Worm (Caenorhabditis elegans) whole organism, L3 larva: ENCODE measurements around the gene nhr-127.

Experiments used
- R02D3.7 ChIP-seq: fragments of 150-350 bp; optimal IDR thresholded peaks from 2 replicates; lab custom pipeline; 2014; ENCODE audit warnings: missing biosample characterization, missing genetic modification characterization
- ZK546.5 ChIP-seq: sonication (generic microtip); optimal IDR thresholded peaks from 2 replicates; lab custom pipeline; 2017; ENCODE audit warnings: missing biosample characterization, missing genetic modification characterization
- aly-2 ChIP-seq: fragments of 150-350 bp; optimal IDR thresholded peaks from 2 replicates; lab custom pipeline; 2014; ENCODE audit warnings: missing biosample characterization, missing genetic modification characterization
- ama-1 ChIP-seq: fragments of 150-350 bp; optimal IDR thresholded peaks from 2 replicates; lab custom pipeline; 2018
- ceh-16 ChIP-seq: sonication (generic microtip); optimal IDR thresholded peaks from 2 replicates; lab custom pipeline; 2017; ENCODE audit warnings: missing biosample characterization, missing genetic modification characterization
- ceh-9 ChIP-seq: sonication (generic microtip); optimal IDR thresholded peaks from 2 replicates; lab custom pipeline; 2018; ENCODE audit warnings: missing biosample characterization, missing genetic modification characterization
- daf-12 ChIP-seq: fragments of 150-350 bp; optimal IDR thresholded peaks from 2 replicates; lab custom pipeline; 2014; ENCODE audit warnings: missing biosample characterization, missing genetic modification reagents, missing genetic modification characterization
- elt-1 ChIP-seq: fragments of 150-350 bp; optimal IDR thresholded peaks from 2 replicates; lab custom pipeline; 2014; ENCODE audit warnings: missing biosample characterization, missing genetic modification characterization
- elt-2 ChIP-seq: sonication (generic microtip); optimal IDR thresholded peaks from 2 replicates; lab custom pipeline; 2016; ENCODE audit warnings: missing genetic modification reagents, mild to moderate bottlenecking, missing genetic modification characterization, missing compliant biosample characterization
- elt-3 ChIP-seq, 3 experiments: fragments of 150-350 bp in 1 of 3; sonication (generic microtip) in 2 of 3; optimal IDR thresholded peaks; 2 replicates in 2 of 3; 4 replicates in 1 of 3; lab custom pipeline; 2014 to 2017; ENCODE audit warnings: missing biosample characterization in 3 of 3, missing genetic modification characterization in 3 of 3
- fkh-2 ChIP-seq: fragments of 150-350 bp; optimal IDR thresholded peaks from 2 replicates; lab custom pipeline; 2014; ENCODE audit warnings: missing biosample characterization, missing genetic modification reagents, missing genetic modification characterization
- fos-1 ChIP-seq: fragments of 150-350 bp; optimal IDR thresholded peaks from 2 replicates; lab custom pipeline; 2014; ENCODE audit warnings: missing biosample characterization, missing genetic modification characterization
- hmg-11 ChIP-seq: sonication (generic microtip); optimal IDR thresholded peaks from 2 replicates; lab custom pipeline; 2016; ENCODE audit warnings: missing genetic modification characterization, missing compliant biosample characterization
- jun-1 ChIP-seq: fragments of 150-350 bp; optimal IDR thresholded peaks from 2 replicates; lab custom pipeline; 2014; ENCODE audit warnings: missing biosample characterization, missing genetic modification reagents, missing genetic modification characterization
- lin-15B ChIP-seq: fragments of 150-350 bp; optimal IDR thresholded peaks from 2 replicates; lab custom pipeline; 2014; ENCODE audit warnings: missing biosample characterization, missing genetic modification characterization
- lin-39 ChIP-seq: fragments of 150-350 bp; optimal IDR thresholded peaks from 2 replicates; lab custom pipeline; 2018; ENCODE audit warnings: missing biosample characterization, missing genetic modification reagents, missing genetic modification characterization
- mdl-1 ChIP-seq: fragments of 150-350 bp; optimal IDR thresholded peaks from 2 replicates; lab custom pipeline; 2014; ENCODE audit warnings: missing biosample characterization, missing genetic modification characterization
- nfya-1 ChIP-seq: sonication (generic microtip); optimal IDR thresholded peaks from 2 replicates; lab custom pipeline; 2017; ENCODE audit warnings: missing genetic modification characterization, mild to moderate bottlenecking, missing compliant biosample characterization, antibody characterized with exemption, moderate library complexity; ENCODE audit not compliant: insufficient read depth
- nhr-11 ChIP-seq: fragments of 150-350 bp; optimal IDR thresholded peaks from 2 replicates; lab custom pipeline; 2014; ENCODE audit warnings: missing biosample characterization, missing genetic modification characterization
- nhr-23 ChIP-seq: fragments of 150-350 bp; optimal IDR thresholded peaks from 2 replicates; lab custom pipeline; 2014; ENCODE audit warnings: missing biosample characterization, missing genetic modification reagents, missing genetic modification characterization
- nhr-237 ChIP-seq: fragments of 150-350 bp; optimal IDR thresholded peaks from 2 replicates; lab custom pipeline; 2014; ENCODE audit warnings: missing biosample characterization, missing genetic modification characterization
- nhr-25 ChIP-seq: sonication (generic microtip); optimal IDR thresholded peaks from 2 replicates; lab custom pipeline; 2017; ENCODE audit warnings: missing biosample characterization, missing genetic modification characterization
- nhr-43 ChIP-seq: sonication (generic microtip); optimal IDR thresholded peaks from 2 replicates; lab custom pipeline; 2016; ENCODE audit warnings: mild to moderate bottlenecking, missing genetic modification characterization, missing compliant biosample characterization; ENCODE audit not compliant: poor library complexity, severe bottlenecking
- nhr-76 ChIP-seq: fragments of 150-350 bp; sonication (generic microtip); optimal IDR thresholded peaks from 5 replicates; lab custom pipeline; 2014; ENCODE audit warnings: missing biosample characterization, missing genetic modification characterization
- nhr-77 ChIP-seq: fragments of 150-350 bp; optimal IDR thresholded peaks from 2 replicates; lab custom pipeline; 2014; ENCODE audit warnings: missing biosample characterization, missing genetic modification characterization
- pha-4 ChIP-seq: fragments of 150-350 bp; optimal IDR thresholded peaks from 2 replicates; lab custom pipeline; 2014; ENCODE audit warnings: missing biosample characterization, missing genetic modification reagents, missing genetic modification characterization
- pqm-1 ChIP-seq: fragments of 150-350 bp; optimal IDR thresholded peaks from 2 replicates; lab custom pipeline; 2017; ENCODE audit warnings: missing biosample characterization, missing genetic modification characterization, inconsistent platforms
- snpc-4 ChIP-seq: fragments of 150-350 bp; optimal IDR thresholded peaks from 2 replicates; lab custom pipeline; 2014; ENCODE audit warnings: missing biosample characterization, missing genetic modification characterization
- unc-39 ChIP-seq: sonication (generic microtip); optimal IDR thresholded peaks from 4 replicates; lab custom pipeline; 2017; ENCODE audit warnings: missing biosample characterization, missing genetic modification characterization
- zag-1 ChIP-seq: fragments of 150-350 bp; optimal IDR thresholded peaks from 2 replicates; lab custom pipeline; 2014; ENCODE audit warnings: missing biosample characterization, missing genetic modification characterization
- ztf-11 ChIP-seq: fragments of 150-350 bp; optimal IDR thresholded peaks from 2 replicates; lab custom pipeline; 2014; ENCODE audit warnings: missing biosample characterization, missing genetic modification characterization
- ztf-4 ChIP-seq: fragments of 150-350 bp; optimal IDR thresholded peaks from 2 replicates; lab custom pipeline; 2014; ENCODE audit warnings: missing biosample characterization, missing genetic modification characterization

The nhr-127 gene

DNA sequence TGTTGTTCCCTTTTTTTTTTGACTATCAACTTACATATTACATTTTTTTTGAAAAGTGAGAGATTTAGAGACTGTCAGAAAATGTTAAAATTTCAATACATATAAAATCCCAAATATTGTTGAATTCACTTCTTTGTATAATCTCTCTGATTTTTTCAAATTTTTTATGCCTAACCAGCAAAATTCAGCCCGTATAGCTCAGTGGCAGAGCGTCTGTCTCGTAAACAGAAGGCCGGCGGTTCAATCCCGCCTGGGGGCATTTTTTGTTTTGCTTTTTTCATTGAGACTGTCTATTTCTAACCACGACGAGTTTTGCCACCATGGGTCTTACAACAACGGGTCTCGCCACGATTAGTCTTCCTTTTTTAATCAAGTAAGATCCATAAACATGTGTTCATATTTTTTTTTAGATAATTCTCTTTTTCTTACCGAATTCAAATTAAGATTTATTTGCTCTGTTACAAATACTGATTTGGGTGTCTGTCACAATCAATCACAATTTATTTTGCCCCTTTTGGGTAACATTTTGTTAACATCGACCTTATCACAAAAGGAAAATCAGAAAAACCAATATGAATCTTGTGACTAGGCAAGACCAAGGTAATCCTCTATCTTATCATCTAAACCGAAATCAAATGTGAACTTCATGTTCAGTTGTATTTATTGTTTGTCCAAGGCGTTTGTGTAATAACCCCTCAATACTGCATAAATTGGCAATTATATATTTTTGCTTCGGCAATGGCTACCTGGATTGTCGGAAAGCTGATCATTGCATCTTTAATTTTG lies 40.6 kb upstream of the nhr-127 start, which contains the start of gene glc-1:
glc-1 (plus strand) TSS at position 663 of the 786 bp plus-strand sequence.
- TF ChIP-seq nhr-23 (tag; lab: Kevin White, UChicago) (no peak), lin-15B (no peak), R02D3.7 (tag; lab: Kevin White, UChicago) (no peak), elt-2 (tag; lab: Kevin White, UChicago) (peak; percentile 40), pqm-1 (tag; lab: Kevin White, UChicago) (peak; percentile 10), ZK546.5 (tag; lab: Kevin White, UChicago) (no peak)

DNA sequence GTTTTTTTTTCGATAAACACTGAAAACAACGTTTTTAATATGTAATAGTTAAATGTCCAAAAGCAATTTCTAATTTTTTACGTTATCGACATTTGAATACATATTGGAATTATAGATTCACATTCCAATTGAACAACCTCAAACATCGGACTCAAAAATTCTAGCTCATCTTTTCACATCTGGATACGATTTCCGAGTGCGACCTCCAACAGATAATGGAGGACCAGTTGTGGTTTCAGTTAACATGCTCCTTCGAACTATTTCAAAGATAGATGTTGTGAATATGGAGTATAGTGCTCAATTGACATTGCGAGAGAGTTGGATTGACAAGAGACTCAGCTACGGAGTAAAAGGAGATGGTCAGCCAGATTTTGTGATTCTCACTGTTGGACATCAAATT lies 39.8 kb upstream of the nhr-127 start:
- TF ChIP-seq jun-1, result no peak
- TF ChIP-seq zag-1 (tag; lab: Kevin White, UChicago), result no peak
- TF ChIP-seq aly-2 (tag; lab: Kevin White, UChicago), result no peak
- no peak for TF ChIP-seq nhr-77 (tag; lab: Kevin White, UChicago)
- no peak for TF ChIP-seq snpc-4 (tag; lab: Kevin White, UChicago)
- TF ChIP-seq elt-3 (tag; optimal IDR thresholded peaks at IDR 0.05; lab: Kevin White, UChicago), result no peak
- TF ChIP-seq nhr-237, result no peak
- no peak for TF ChIP-seq elt-2 (tag; lab: Kevin White, UChicago)
- no peak for TF ChIP-seq fkh-2 (tag; lab: Kevin White, UChicago)
- TF ChIP-seq nhr-43 (tag; lab: Kevin White, UChicago), result no peak
- TF ChIP-seq ZK546.5 (tag; lab: Kevin White, UChicago), result no peak
- no peak for TF ChIP-seq ceh-9 (tag; lab: Kevin White, UChicago)
- TF ChIP-seq R02D3.7 (tag; lab: Kevin White, UChicago), result no peak
- TF ChIP-seq nhr-76 (tag; lab: Kevin White, UChicago), result no peak
- no peak for TF ChIP-seq ztf-11 (tag; lab: Kevin White, UChicago)
- TF ChIP-seq lin-39 (tag; lab: Kevin White, UChicago), result no peak
- no peak for TF ChIP-seq nhr-11
- no peak for TF ChIP-seq elt-1
- no peak for TF ChIP-seq nhr-25 (tag; lab: Kevin White, UChicago)

DNA sequence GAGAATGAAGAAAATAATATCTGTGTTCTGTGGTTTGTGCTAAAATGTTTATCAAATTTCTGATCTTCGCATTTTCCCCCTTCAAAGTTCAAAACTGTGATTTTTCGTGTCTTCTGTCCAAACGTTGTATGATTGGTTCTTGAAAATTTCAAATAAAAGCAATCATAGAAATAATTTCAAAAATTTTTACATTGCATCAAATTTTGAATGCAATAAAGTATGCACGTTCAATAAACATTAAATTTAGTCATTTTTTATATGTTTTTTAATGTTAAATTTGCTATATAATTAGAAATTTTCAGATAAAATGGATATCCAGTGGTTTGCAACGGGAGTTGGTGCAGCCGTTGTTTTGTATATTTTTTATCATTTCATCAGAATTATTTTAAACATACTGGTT lies 35.8 kb upstream of the nhr-127 start, which contains the start of gene stdh-2:
stdh-2 (plus strand) TSS at position 301 of the 400 bp plus-strand sequence.
- TF ChIP-seq nhr-77 (tag; lab: Kevin White, UChicago) (no peak), aly-2 (tag; lab: Kevin White, UChicago) (no peak), ZK546.5 (tag; lab: Kevin White, UChicago) (no peak), R02D3.7 (tag; lab: Kevin White, UChicago) (no peak), jun-1 (no peak), ztf-4 (tag; lab: Kevin White, UChicago) (no peak), nhr-43 (tag; lab: Kevin White, UChicago) (no peak), daf-12 (tag; lab: Kevin White, UChicago) (no peak), ceh-16 (tag; lab: Kevin White, UChicago) (no peak), unc-39 (tag; lab: Kevin White, UChicago) (no peak), fos-1 (no peak), nfya-1 (tag; lab: Kevin White, UChicago) (no peak), hmg-11 (tag; lab: Kevin White, UChicago) (no peak), elt-2 (tag; lab: Kevin White, UChicago) (no peak), pha-4 (tag; lab: Kevin White, UChicago) (no peak), snpc-4 (tag; lab: Kevin White, UChicago) (no peak), mdl-1 (tag; lab: Kevin White, UChicago) (no peak), nhr-11 (no peak), ama-1 (no peak)
- TF ChIP-seq, all 47 proteins: peak for 0

DNA sequence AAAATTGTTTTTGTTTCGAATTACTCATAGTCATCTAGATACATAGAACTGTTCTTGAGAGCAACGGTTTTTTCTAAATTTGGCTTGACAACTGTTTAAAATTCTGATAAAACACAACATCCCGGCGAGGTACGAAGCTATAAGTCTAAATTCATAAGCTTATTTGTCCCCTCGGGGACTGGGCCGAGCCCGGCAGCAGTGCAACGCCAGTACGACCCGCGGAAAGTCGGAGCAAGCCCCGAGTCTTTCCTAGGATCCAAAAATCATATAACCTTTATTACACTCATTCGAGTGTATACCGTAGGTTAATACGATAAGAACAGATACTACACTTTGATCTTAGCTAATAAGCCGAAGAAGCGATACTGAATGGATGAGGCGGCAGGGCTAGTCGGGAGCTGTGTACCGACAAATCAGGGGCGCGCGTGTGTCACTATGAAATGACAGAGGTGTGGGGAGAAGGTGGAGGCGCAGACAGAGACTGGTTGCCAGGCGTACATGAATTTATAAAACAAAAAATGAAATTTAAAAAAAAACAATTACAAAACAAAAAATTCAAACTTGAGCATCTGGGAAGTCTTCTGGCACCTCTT lies 34.2 kb upstream of the nhr-127 start:
- TF ChIP-seq pqm-1 (tag; lab: Kevin White, UChicago) (no peak), snpc-4 (tag; lab: Kevin White, UChicago) (peak; percentile 22)
